Fruit fly (Drosophila melanogaster) whole organism, prepupa: Measurements from ENCODE around the gene Nlg4.

Experiments
- CG11294 ChIP-seq: fragments of 200-800 bp; sonication (Bioruptor generic); IDR thresholded peaks from 2 replicates; pipeline ENCODE4 v1.3.6; 2022; ENCODE audit warnings: missing biosample characterization, missing genetic modification characterization
- CG6792 ChIP-seq: fragments of 200-800 bp; sonication (Bioruptor generic); optimal IDR thresholded peaks from 3 replicates; lab custom pipeline; 2016; ENCODE audit warnings: missing biosample characterization, missing genetic modification characterization
- Ets96B ChIP-seq: fragments of 200-800 bp; optimal IDR thresholded peaks from 2 replicates; lab custom pipeline; 2019; ENCODE audit warnings: missing biosample characterization, mild to moderate bottlenecking, missing genetic modification characterization, moderate library complexity
- Sox102F ChIP-seq: fragments of 200-800 bp; sonication (Bioruptor generic); optimal IDR thresholded peaks from 2 replicates; lab custom pipeline; 2016; ENCODE audit warnings: missing biosample characterization, mild to moderate bottlenecking, missing genetic modification characterization
- net ChIP-seq: fragments of 200-800 bp; sonication (Bioruptor generic); optimal IDR thresholded peaks from 3 replicates; lab custom pipeline; 2016; ENCODE audit warnings: missing biosample characterization, missing genetic modification characterization

- TF ChIP-seq CG6792 = no peak
- no peak for TF ChIP-seq net (GFP tag; lab: Kevin White, UChicago)
- no peak for TF ChIP-seq Sox102F (GFP tag; lab: Kevin White, UChicago)
- TF ChIP-seq CG11294 = no peak
- TF ChIP-seq Ets96B (tag; lab: Kevin White, UChicago) = no peak
Measured at dm6 chr3R:20169135-20169534, 35.5 kb upstream of the Nlg4 start, which contains the start of gene CG5023.
